Fruit fly (Drosophila melanogaster) whole organism, wandering third instar larva: ENCODE measurements around the gene CG1103.
A peak's percentile ranks its signal among the peaks of the same experiment; 100 is the strongest.

Experiments
- Abd-B ChIP-seq: fragments of >200 bp; optimal IDR thresholded peaks from 2 replicates; lab custom pipeline; 2017; ENCODE audit warnings: missing biosample characterization, missing genetic modification characterization
- CG32264 ChIP-seq: fragments of 200-800 bp; sonication (Bioruptor generic); optimal IDR thresholded peaks from 2 replicates; lab custom pipeline; 2016; ENCODE audit warnings: missing biosample characterization, missing genetic modification characterization
- CrebA ChIP-seq: fragments of 200-800 bp; sonication (Bioruptor generic); optimal IDR thresholded peaks from 2 replicates; lab custom pipeline; 2016; ENCODE audit warnings: missing biosample characterization, mild to moderate bottlenecking, missing genetic modification characterization, borderline replicate concordance
- GATAd ChIP-seq: sonication (Bioruptor generic); optimal IDR thresholded peaks from 2 replicates; lab custom pipeline; 2016; ENCODE audit warnings: missing biosample characterization, missing genetic modification characterization
- HLH106 ChIP-seq: fragments of 200-800 bp; optimal IDR thresholded peaks from 3 replicates; lab custom pipeline; 2019; ENCODE audit warnings: missing biosample characterization, mild to moderate bottlenecking, missing genetic modification characterization, moderate library complexity
- Hnf4 ChIP-seq: fragments of 200-800 bp; sonication (Bioruptor generic); optimal IDR thresholded peaks from 2 replicates; lab custom pipeline; 2016; ENCODE audit warnings: missing biosample characterization, mild to moderate bottlenecking, missing genetic modification characterization
- Hr78 ChIP-seq: fragments of >200 bp; optimal IDR thresholded peaks from 2 replicates; lab custom pipeline; 2017; ENCODE audit warnings: missing biosample characterization, missing genetic modification characterization
- Hr83 ChIP-seq: fragments of 200-300 bp; sonication (Bioruptor generic); optimal IDR thresholded peaks from 2 replicates; lab custom pipeline; 2016; ENCODE audit warnings: missing biosample characterization, mild to moderate bottlenecking, missing genetic modification characterization, moderate library complexity; ENCODE audit not compliant: poor library complexity, severe bottlenecking
- Jra ChIP-seq: sonication (Bioruptor generic); optimal IDR thresholded peaks from 2 replicates; lab custom pipeline; 2016; ENCODE audit warnings: missing biosample characterization, missing genetic modification characterization
- Mio ChIP-seq: sonication (Bioruptor generic); optimal IDR thresholded peaks from 2 replicates; lab custom pipeline; 2016; ENCODE audit warnings: missing biosample characterization, missing genetic modification characterization
- Myc ChIP-seq: fragments of >200 bp; optimal IDR thresholded peaks from 2 replicates; lab custom pipeline; 2017
- N ChIP-seq: fragments of >200 bp; optimal IDR thresholded peaks from 2 replicates; lab custom pipeline; 2018; ENCODE audit warnings: missing biosample characterization, missing external identifiers, missing genetic modification characterization
- OdsH ChIP-seq: fragments of 200-800 bp; sonication (Bioruptor generic); optimal IDR thresholded peaks from 2 replicates; lab custom pipeline; 2016; ENCODE audit warnings: missing biosample characterization, mild to moderate bottlenecking, missing genetic modification characterization
- Rel ChIP-seq, 2 experiments: fragments of 200-800 bp; sonication (Bioruptor generic) in 1 of 2; optimal IDR thresholded peaks; 2 replicates in 1 of 2; 3 replicates in 1 of 2; lab custom pipeline; 2016 to 2019; ENCODE audit warnings: mild to moderate bottlenecking in 2 of 2, missing biosample characterization in 2 of 2, missing genetic modification characterization in 2 of 2, moderate library complexity in 1 of 2
- Sp1 ChIP-seq: fragments of 200-800 bp; sonication (Bioruptor generic); optimal IDR thresholded peaks from 3 replicates; lab custom pipeline; 2019; ENCODE audit warnings: missing biosample characterization, mild to moderate bottlenecking, missing genetic modification characterization, moderate library complexity
- Vsx2 ChIP-seq: fragments of 200-300, 225-300 bp; sonication (Bioruptor generic); optimal IDR thresholded peaks from 2 replicates; lab custom pipeline; 2018; ENCODE audit warnings: missing biosample characterization, missing genetic modification characterization; ENCODE audit not compliant: partially characterized antibody
- br ChIP-seq: fragments of 200-800 bp; sonication (Bioruptor generic); optimal IDR thresholded peaks from 2 replicates; lab custom pipeline; 2016; ENCODE audit warnings: missing biosample characterization, missing genetic modification characterization
- brk ChIP-seq: fragments of 200-800 bp; sonication (Bioruptor generic); optimal IDR thresholded peaks from 2 replicates; lab custom pipeline; 2016; ENCODE audit warnings: missing biosample characterization, mild to moderate bottlenecking, missing genetic modification characterization
- dl ChIP-seq, 2 experiments: fragments of 175-275, 200-275 bp in 1 of 2; fragments of 200-275 bp in 1 of 2; sonication (Bioruptor generic); optimal IDR thresholded peaks; lab custom pipeline; 2018; ENCODE audit warnings: mild to moderate bottlenecking in 2 of 2, missing biosample characterization in 2 of 2, missing genetic modification characterization in 2 of 2, moderate library complexity in 2 of 2; ENCODE audit not compliant: partially characterized antibody in 2 of 2, insufficient read depth in 1 of 2
- dmrt93B ChIP-seq: fragments of 200-800 bp; sonication (Bioruptor generic); optimal IDR thresholded peaks from 2 replicates; lab custom pipeline; 2018; ENCODE audit warnings: missing biosample characterization, mild to moderate bottlenecking, missing genetic modification characterization
- dsf ChIP-seq: sonication (Bioruptor generic); optimal IDR thresholded peaks from 2 replicates; lab custom pipeline; 2016; ENCODE audit warnings: missing biosample characterization, missing genetic modification characterization, borderline replicate concordance
- ey ChIP-seq: fragments of 200-800 bp; sonication (Bioruptor generic); optimal IDR thresholded peaks from 2 replicates; lab custom pipeline; 2016; ENCODE audit warnings: missing biosample characterization, missing genetic modification characterization
- foxo ChIP-seq, 2 experiments: fragments of 200-800 bp; sonication (Bioruptor generic); optimal IDR thresholded peaks; 2 replicates in 1 of 2; 3 replicates in 1 of 2; lab custom pipeline; 2016 to 2017; ENCODE audit warnings: missing biosample characterization in 2 of 2, missing genetic modification characterization in 2 of 2
- h ChIP-seq: fragments of 200-800 bp; sonication (Bioruptor generic); optimal IDR thresholded peaks from 3 replicates; lab custom pipeline; 2016; ENCODE audit warnings: missing biosample characterization, mild to moderate bottlenecking, missing genetic modification characterization
- jim ChIP-seq: fragments of 175-275, 200-325 bp; sonication (Bioruptor generic); optimal IDR thresholded peaks from 2 replicates; lab custom pipeline; 2016; ENCODE audit warnings: missing biosample characterization, mild to moderate bottlenecking, missing genetic modification characterization
- lola ChIP-seq: fragments of >200 bp; optimal IDR thresholded peaks from 2 replicates; lab custom pipeline; 2017; ENCODE audit warnings: missing biosample characterization, missing genetic modification characterization
- pan ChIP-seq: fragments of >200 bp; optimal IDR thresholded peaks from 2 replicates; lab custom pipeline; 2017
- psq ChIP-seq: fragments of 200-800 bp; sonication (Bioruptor generic); optimal IDR thresholded peaks from 3 replicates; lab custom pipeline; 2017; ENCODE audit warnings: missing biosample characterization, mild to moderate bottlenecking, missing genetic modification characterization, moderate library complexity
- rgr ChIP-seq: fragments of 200-800 bp; sonication (Bioruptor generic); optimal IDR thresholded peaks from 3 replicates; lab custom pipeline; 2016; ENCODE audit warnings: missing biosample characterization, mild to moderate bottlenecking, missing genetic modification characterization
- sage ChIP-seq: fragments of 200-800 bp; sonication (Bioruptor generic); optimal IDR thresholded peaks from 2 replicates; lab custom pipeline; 2016; ENCODE audit warnings: missing biosample characterization, mild to moderate bottlenecking, missing genetic modification characterization
- sv ChIP-seq: fragments of 200-800 bp; sonication (Bioruptor generic); optimal IDR thresholded peaks from 3 replicates; lab custom pipeline; 2016; ENCODE audit warnings: missing biosample characterization, missing genetic modification characterization
- tai ChIP-seq: sonication (Bioruptor generic); optimal IDR thresholded peaks from 2 replicates; lab custom pipeline; 2016; ENCODE audit warnings: missing biosample characterization, missing genetic modification characterization
- usp ChIP-seq: fragments of >200 bp; optimal IDR thresholded peaks from 2 replicates; lab custom pipeline; 2017; ENCODE audit warnings: missing biosample characterization, missing genetic modification characterization
- woc ChIP-seq: sonication (Bioruptor generic); optimal IDR thresholded peaks from 2 replicates; lab custom pipeline; 2016; ENCODE audit warnings: missing biosample characterization, mild to moderate bottlenecking, missing genetic modification characterization

Gene CG1103

DNA sequence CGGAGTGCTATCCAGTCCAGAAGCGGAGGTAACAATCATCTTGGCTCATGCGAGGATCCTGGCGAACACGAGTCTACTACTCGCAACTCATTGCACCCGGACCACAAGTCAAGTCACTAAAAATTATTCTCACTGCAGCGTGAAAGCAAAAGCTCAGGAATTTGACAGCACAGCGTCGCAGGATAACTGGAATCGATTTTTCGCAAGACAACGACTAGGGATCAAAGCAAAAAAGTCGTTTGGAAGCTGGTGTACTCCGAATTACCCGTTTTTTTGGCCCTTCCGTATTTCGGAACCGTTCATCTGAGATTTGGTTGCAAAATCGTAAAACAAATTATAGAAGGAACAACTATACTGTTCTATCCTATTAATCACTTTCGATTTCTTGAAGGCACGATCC is 19.0 kb upstream of the CG1103 start:
- TF ChIP-seq woc (GFP tag; lab: Kevin White, UChicago) (no peak), Abd-B (GFP tag; lab: Kevin White, UChicago) (no peak), dsf (GFP tag; lab: Kevin White, UChicago) (no peak), rgr (GFP tag; lab: Kevin White, UChicago) (no peak), psq (GFP tag; lab: Kevin White, UChicago) (no peak), foxo (GFP tag; optimal IDR thresholded peaks at IDR 0.05; lab: Kevin White, UChicago) (no peak), lola (GFP tag; lab: Kevin White, UChicago) (no peak), dmrt93B (no peak), Hr83 (GFP tag; lab: Kevin White, UChicago) (no peak), Vsx2 (GFP tag; lab: Kevin White, UChicago) (no peak), Rel (GFP tag; optimal IDR thresholded peaks at IDR 0.05; lab: Kevin White, UChicago) (no peak), Rel (tag; optimal IDR thresholded peaks at IDR 0.05; lab: Kevin White, UChicago) (no peak), ey (GFP tag; lab: Kevin White, UChicago) (no peak), OdsH (GFP tag; lab: Kevin White, UChicago) (no peak), CG32264 (GFP tag; lab: Kevin White, UChicago) (no peak)

DNA sequence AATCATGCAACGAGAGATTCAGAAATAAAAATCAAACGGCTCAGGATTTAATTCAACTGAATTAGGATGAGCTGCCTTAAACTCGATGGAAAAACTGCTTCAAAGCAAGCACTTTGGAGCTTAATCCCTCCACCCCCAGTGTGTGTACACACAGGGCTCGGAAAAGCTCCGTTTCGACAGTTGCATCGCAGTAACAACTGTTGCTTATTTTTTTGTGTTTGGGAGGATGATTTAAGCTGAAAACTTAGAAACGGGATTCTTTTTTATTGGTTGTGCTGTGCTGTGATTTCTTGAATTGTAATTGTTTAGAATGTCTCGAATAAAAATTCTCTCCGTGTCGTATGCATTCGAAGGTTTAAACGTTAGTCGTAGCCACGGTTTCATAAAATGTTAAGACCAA is 18.6 kb upstream of the CG1103 start, which contains the start of gene Syt14:
TSS of gene Syt14 (minus strand) at position 71 of the 400 bp plus-strand sequence.
- TF ChIP-seq OdsH (GFP tag; lab: Kevin White, UChicago) (no peak), Jra (GFP tag; lab: Kevin White, UChicago) (no peak), dsf (GFP tag; lab: Kevin White, UChicago) (no peak), HLH106 (tag; lab: Kevin White, UChicago) (no peak), dl (GFP tag; optimal IDR thresholded peaks at IDR 0.05; lab: Kevin White, UChicago; ENCODE audit: insufficient read depth in 1 of 2, partially characterized antibody in 2 of 2) (no peak), sage (GFP tag; lab: Kevin White, UChicago) (no peak), br (no peak), Myc (lab: Kevin White, UChicago) (no peak), CrebA (GFP tag; lab: Kevin White, UChicago) (no peak), CG32264 (GFP tag; lab: Kevin White, UChicago) (no peak), lola (GFP tag; lab: Kevin White, UChicago) (no peak), Hr83 (GFP tag; lab: Kevin White, UChicago) (no peak), Sp1 (no peak), brk (GFP tag; lab: Kevin White, UChicago) (no peak), N (GFP tag; lab: Kevin White, UChicago) (no peak)

dm6 chr3R:4319507-4320138 is 17.9 kb upstream of the CG1103 start, which contains the start of gene CG9795:
Gene CG9795 (plus strand): TSS chr3R:4319683.
- TF ChIP-seq psq (GFP tag; lab: Kevin White, UChicago) (no peak), Hr83 (GFP tag; lab: Kevin White, UChicago) (peak; percentile 30), jim (GFP tag; lab: Kevin White, UChicago) (no peak), Myc (lab: Kevin White, UChicago) (no peak), GATAd (no peak), usp (GFP tag; lab: Kevin White, UChicago) (no peak), Vsx2 (GFP tag; lab: Kevin White, UChicago) (no peak), Sp1 (no peak), OdsH (GFP tag; lab: Kevin White, UChicago) (peak; percentile 37), Jra (GFP tag; lab: Kevin White, UChicago) (peak; percentile 27), dl (GFP tag; optimal IDR thresholded peaks at IDR 0.05; lab: Kevin White, UChicago; ENCODE audit: insufficient read depth in 1 of 2, partially characterized antibody in 2 of 2) (no peak), foxo (GFP tag; optimal IDR thresholded peaks at IDR 0.05; lab: Kevin White, UChicago) (no peak), Hr78 (GFP tag; lab: Kevin White, UChicago) (no peak), h (GFP tag; lab: Kevin White, UChicago) (no peak), sv (GFP tag; lab: Kevin White, UChicago) (no peak), woc (GFP tag; lab: Kevin White, UChicago) (no peak), pan (lab: Kevin White, UChicago) (no peak), Rel (GFP tag; optimal IDR thresholded peaks at IDR 0.05; lab: Kevin White, UChicago) (no peak), Rel (tag; optimal IDR thresholded peaks at IDR 0.05; lab: Kevin White, UChicago) (peak; percentile 46), Hnf4 (GFP tag; lab: Kevin White, UChicago) (no peak), Mio (GFP tag; lab: Kevin White, UChicago) (no peak), br (peak; percentile 32), lola (GFP tag; lab: Kevin White, UChicago) (no peak), ey (GFP tag; lab: Kevin White, UChicago) (no peak), tai (no peak), N (GFP tag; lab: Kevin White, UChicago) (no peak), brk (GFP tag; lab: Kevin White, UChicago) (no peak), sage (GFP tag; lab: Kevin White, UChicago) (no peak), CrebA (GFP tag; lab: Kevin White, UChicago) (no peak), dmrt93B (no peak), Abd-B (GFP tag; lab: Kevin White, UChicago) (no peak)
